Fruit fly (Drosophila melanogaster): ENCODE results near the gene mRpS34.

dm6 chr3L:16390793-16391192, 42.9 kb downstream of the mRpS34 start:
- TF ChIP-seq CG33557 (GFP tag; optimal IDR thresholded peaks at IDR 0.05): no peak
- TF ChIP-seq kay (GFP tag; optimal IDR thresholded peaks at IDR 0.05): no peak
- no peak for TF ChIP-seq CG3281 (GFP tag; optimal IDR thresholded peaks at IDR 0.05)
